Worm (Caenorhabditis elegans) whole organism, young adult: ENCODE results near the gene C50C3.5.

ENCODE experiments used
- B0035.1 ChIP-seq: sonication (generic microtip); optimal IDR thresholded peaks from 2 replicates; lab custom pipeline; 2016; ENCODE audit warnings: missing genetic modification characterization, mild to moderate bottlenecking, missing compliant biosample characterization, missing genotype, missing genetic modification reagents
- B0261.1 ChIP-seq: sonication (generic microtip); optimal IDR thresholded peaks from 2 replicates; lab custom pipeline; 2016; ENCODE audit warnings: mild to moderate bottlenecking, missing genetic modification characterization, moderate library complexity, missing compliant biosample characterization
- F37B4.10 ChIP-seq: fragments of 200-800 bp; sonication (Bioruptor generic); IDR thresholded peaks from 2 replicates; pipeline ENCODE4 v1.3.6; 2022; ENCODE audit warnings: missing genetic modification characterization, missing compliant biosample characterization
- ceh-27 ChIP-seq: fragments of 200-800 bp; sonication (Bioruptor generic); optimal IDR thresholded peaks from 2 replicates; lab custom pipeline; 2018; ENCODE audit warnings: mild to moderate bottlenecking, missing genetic modification characterization, moderate library complexity, missing compliant biosample characterization
- dox-1 ChIP-seq: fragments of 200-800 bp; sonication (Bioruptor generic); IDR thresholded peaks from 2 replicates; pipeline ENCODE4 v1.3.6; 2022; ENCODE audit warnings: missing genetic modification reagents, missing genetic modification characterization, missing compliant biosample characterization
- dpl-1 ChIP-seq: fragments of 150-350 bp; optimal IDR thresholded peaks from 2 replicates; lab custom pipeline; 2014; ENCODE audit warnings: missing biosample characterization, missing genetic modification reagents, missing genetic modification characterization
- snpc-1.1 ChIP-seq: sonication (generic microtip); optimal IDR thresholded peaks from 2 replicates; lab custom pipeline; 2017; ENCODE audit warnings: missing genetic modification characterization, mild to moderate bottlenecking, missing compliant biosample characterization, antibody characterized with exemption, moderate library complexity, missing genotype, missing genetic modification reagents; ENCODE audit not compliant: insufficient read depth
- snpc-4 ChIP-seq, 5 experiments: fragments of 150-350 bp in 1 of 5; sonication (generic microtip) in 4 of 5; optimal IDR thresholded peaks; 2 replicates each; lab custom pipeline; 2014 to 2018; ENCODE audit warnings: missing genetic modification characterization in 5 of 5, missing biosample characterization in 3 of 5, antibody characterized with exemption in 2 of 5, mild to moderate bottlenecking in 2 of 5, missing compliant biosample characterization in 2 of 5, missing genotype in 2 of 5, moderate library complexity in 2 of 5, missing genetic modification reagents in 1 of 5
- sptf-2 ChIP-seq: fragments of 200-800 bp; sonication (Bioruptor generic); optimal IDR thresholded peaks from 2 replicates; lab custom pipeline; 2018; ENCODE audit warnings: mild to moderate bottlenecking, missing genetic modification characterization, missing compliant biosample characterization

DNA sequence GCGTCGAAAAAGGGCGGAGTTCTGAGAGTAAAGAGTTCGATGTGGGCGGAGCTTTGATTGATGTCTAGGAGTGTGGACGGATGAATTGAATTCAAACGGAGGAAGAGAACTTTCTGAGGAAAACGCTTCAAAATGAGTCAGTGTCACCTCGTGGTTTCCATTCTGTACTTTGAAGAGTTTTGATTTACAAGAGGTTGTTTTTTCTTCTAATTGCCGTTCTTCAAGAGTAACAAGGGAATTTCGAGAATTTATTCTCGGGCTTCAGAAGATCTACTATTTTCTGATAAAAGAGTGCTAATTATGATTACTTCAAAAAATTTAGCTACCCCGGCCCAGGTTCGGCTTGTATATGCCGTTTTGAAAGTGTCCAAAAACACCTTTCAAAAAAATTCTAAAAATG, 2.8 kb upstream of the C50C3.5 start, which contains the start of gene C50C3.12:
- TF ChIP-seq sptf-2 (GFP tag; lab: Kevin White, UChicago) (no peak), B0035.1 (tag; lab: Kevin White, UChicago) (no peak), B0261.1 (tag; lab: Kevin White, UChicago) (no peak), ceh-27 (GFP tag; lab: Kevin White, UChicago) (no peak), F37B4.10 (no peak), snpc-4 (GFP tag; optimal IDR thresholded peaks at IDR 0.05; lab: Kevin White, UChicago) (no peak), snpc-4 (tag; optimal IDR thresholded peaks at IDR 0.05; lab: Kevin White, UChicago) (no peak), dpl-1 (GFP tag; lab: Kevin White, UChicago) (no peak), snpc-1.1 (no peak), dox-1 (GFP tag; lab: Robert Waterston, UW) (no peak)
